Fruit fly (Drosophila melanogaster): Measurements from ENCODE around the gene thoc7.

DNA sequence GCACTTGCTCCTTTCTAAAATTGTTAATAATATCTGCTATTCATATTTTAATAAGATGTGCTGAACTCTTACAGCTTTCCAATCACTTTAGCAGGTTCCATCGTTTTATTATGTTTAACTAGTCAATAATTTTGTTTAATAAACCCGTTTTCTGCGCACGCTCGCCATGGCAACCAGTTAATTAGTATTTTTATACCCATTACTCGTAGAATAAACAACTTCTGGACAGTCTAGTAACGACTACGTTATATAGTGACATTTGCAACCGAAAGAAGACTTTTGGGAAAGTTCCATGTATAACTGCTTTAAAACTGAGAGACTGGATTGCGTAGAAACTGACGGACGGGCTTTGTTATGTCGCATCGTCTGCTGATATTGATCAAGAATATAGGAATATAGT lies 20.8 kb upstream of the thoc7 start, which contains the start of gene CG34453:
- TF ChIP-seq psq (GFP tag; optimal IDR thresholded peaks at IDR 0.05): no peak
- no peak for TF ChIP-seq HLH106 (tag; optimal IDR thresholded peaks at IDR 0.05)
- no peak for TF ChIP-seq rgr (GFP tag; optimal IDR thresholded peaks at IDR 0.05)
- TF ChIP-seq foxo (GFP tag; optimal IDR thresholded peaks at IDR 0.05): no peak
- no peak for TF ChIP-seq usp (GFP tag; optimal IDR thresholded peaks at IDR 0.05)
- TF ChIP-seq Dfd (GFP tag; optimal IDR thresholded peaks at IDR 0.05): no peak
- no peak for TF ChIP-seq Vsx2 (GFP tag; optimal IDR thresholded peaks at IDR 0.05; ENCODE audit: partially characterized antibody)
- no peak for TF ChIP-seq N (GFP tag; optimal IDR thresholded peaks at IDR 0.05)
- no peak for TF ChIP-seq OdsH (GFP tag; optimal IDR thresholded peaks at IDR 0.05)
- TF ChIP-seq br (GFP tag; optimal IDR thresholded peaks at IDR 0.05): no peak
- no peak for TF ChIP-seq Myc (optimal IDR thresholded peaks at IDR 0.05)
- TF ChIP-seq Hnf4 (GFP tag; optimal IDR thresholded peaks at IDR 0.05): no peak
- no peak for TF ChIP-seq Rel (GFP tag; optimal IDR thresholded peaks at IDR 0.05)
- TF ChIP-seq Rel (tag; optimal IDR thresholded peaks at IDR 0.05): no peak
- TF ChIP-seq Sp1 (GFP tag; optimal IDR thresholded peaks at IDR 0.05): no peak

All from whole organism, wandering third instar larva.